Worm (Caenorhabditis elegans): Measurements from ENCODE around the gene lgc-58.

Gene lgc-58

DNA sequence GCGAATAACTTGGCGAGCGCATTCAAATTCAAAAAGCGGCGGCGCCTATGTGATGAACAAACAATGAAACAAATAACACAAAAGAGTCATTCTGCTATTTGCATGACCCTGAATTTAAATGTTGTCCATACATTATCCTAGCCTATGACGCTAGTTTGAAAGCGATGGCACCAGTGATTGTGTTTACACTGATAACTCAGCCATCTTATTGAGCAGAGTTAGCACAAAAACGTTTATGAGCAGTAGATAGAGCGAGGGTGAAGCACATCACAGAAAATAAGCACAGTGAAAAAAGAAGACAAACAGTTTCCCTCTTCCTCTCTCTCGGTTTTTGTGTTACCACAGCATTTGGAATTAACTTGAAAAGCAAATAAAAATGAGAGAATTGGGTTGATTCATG lies 32.0 kb upstream of the lgc-58 start:
- TF ChIP-seq B0310.2 (tag; optimal IDR thresholded peaks at IDR 0.05) (no peak), tbx-37 (GFP tag; conservative IDR thresholded peaks at IDR 0.05) (no peak)

DNA sequence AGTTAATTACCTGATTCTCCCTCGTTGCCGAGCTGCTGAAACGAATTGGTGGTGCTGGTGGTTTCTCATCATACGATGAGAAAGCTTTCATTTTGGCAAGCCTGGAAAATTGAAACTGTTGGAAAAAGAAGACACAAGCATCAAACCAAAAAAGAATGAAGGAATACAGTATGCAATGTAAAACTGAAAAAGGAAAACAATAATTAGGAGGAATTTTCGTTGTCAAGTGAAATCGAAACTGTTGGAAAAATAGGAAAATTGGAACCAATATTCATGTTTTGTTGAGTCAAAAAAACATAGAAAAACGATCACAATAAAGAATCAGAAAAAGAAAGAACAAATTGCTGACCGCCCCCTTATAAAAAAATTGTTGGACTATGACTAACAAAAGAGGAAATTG lies 26.8 kb upstream of the lgc-58 start, which contains the start of gene pak-1:
TSS of gene pak-1 (minus strand) at position 101 of the 400 bp plus-strand sequence.
- TF ChIP-seq hmbx-1 (tag; optimal IDR thresholded peaks at IDR 0.05) = no peak
- TF ChIP-seq hmg-4 (GFP tag; optimal IDR thresholded peaks at IDR 0.05) = no peak
- no peak for TF ChIP-seq F13C5.2 (tag; optimal IDR thresholded peaks at IDR 0.05)
- TF ChIP-seq ceh-36 (tag; optimal IDR thresholded peaks at IDR 0.05) = no peak
- TF ChIP-seq ama-1 (optimal IDR thresholded peaks at IDR 0.05) = no peak
- no peak for TF ChIP-seq sea-1 (GFP tag; conservative IDR thresholded peaks at IDR 0.05)
- no peak for TF ChIP-seq ets-7 (tag; optimal IDR thresholded peaks at IDR 0.05)
- TF ChIP-seq pes-1 (GFP tag; IDR thresholded peaks at IDR 0.05) = no peak
- TF ChIP-seq ceh-13 (GFP tag; optimal IDR thresholded peaks at IDR 0.05) = no peak
- no peak for TF ChIP-seq tbx-37 (GFP tag; conservative IDR thresholded peaks at IDR 0.05)
- TF ChIP-seq B0310.2 (tag; optimal IDR thresholded peaks at IDR 0.05) = no peak
- TF ChIP-seq tra-4 (tag; optimal IDR thresholded peaks at IDR 0.05) = no peak
- TF ChIP-seq tbx-11 (GFP tag; IDR thresholded peaks at IDR 0.05) = no peak

DNA sequence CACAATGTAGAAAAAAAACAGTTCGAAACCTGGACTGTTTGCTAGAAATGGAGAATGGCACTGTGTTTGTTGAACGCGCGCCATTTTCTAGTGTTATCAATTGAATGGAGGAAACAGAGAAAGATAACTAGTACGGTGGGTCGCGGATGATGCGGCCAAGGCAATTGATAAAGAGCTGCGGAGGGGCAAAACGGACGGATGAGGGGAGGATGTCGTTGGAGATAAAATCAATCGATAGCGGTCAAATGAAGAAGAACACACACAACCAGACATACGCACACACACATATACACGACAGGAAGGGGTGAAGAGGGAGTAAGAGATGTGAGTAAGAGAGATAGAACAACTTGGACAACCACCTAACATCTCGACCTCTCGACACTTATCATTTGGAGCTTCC lies 25.2 kb upstream of the lgc-58 start:
- TF ChIP-seq hmbx-1 (tag; optimal IDR thresholded peaks at IDR 0.05) (no peak), tbx-37 (GFP tag; conservative IDR thresholded peaks at IDR 0.05) (no peak), flt-1 (GFP tag; IDR thresholded peaks at IDR 0.05) (no peak), pes-1 (GFP tag; IDR thresholded peaks at IDR 0.05) (no peak), hnd-1 (tag; optimal IDR thresholded peaks at IDR 0.05) (no peak), tbx-11 (GFP tag; IDR thresholded peaks at IDR 0.05) (no peak), hmg-4 (GFP tag; optimal IDR thresholded peaks at IDR 0.05) (no peak)

DNA sequence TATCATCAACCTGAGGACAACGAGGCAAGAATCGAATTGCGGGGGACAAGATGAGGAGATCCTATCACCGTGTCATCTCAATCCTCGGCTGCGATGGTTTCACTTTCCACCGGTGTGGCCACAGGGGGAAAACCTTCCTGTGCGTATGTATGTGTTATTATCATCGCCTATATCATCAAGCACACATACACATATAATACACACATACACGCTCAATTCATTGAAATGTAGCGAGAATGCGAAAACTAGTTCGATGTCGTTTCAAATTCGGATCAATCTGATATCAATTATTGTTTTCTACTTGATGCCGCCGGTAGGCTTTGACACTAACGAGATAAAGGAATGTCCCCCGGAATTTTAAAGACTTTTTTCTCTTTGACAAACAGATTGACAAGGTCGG lies 24.5 kb upstream of the lgc-58 start:
- no peak for TF ChIP-seq hnd-1 (tag; optimal IDR thresholded peaks at IDR 0.05)
- no peak for TF ChIP-seq F13C5.2 (tag; optimal IDR thresholded peaks at IDR 0.05)
- TF ChIP-seq tbx-11 (GFP tag; IDR thresholded peaks at IDR 0.05) = no peak

DNA sequence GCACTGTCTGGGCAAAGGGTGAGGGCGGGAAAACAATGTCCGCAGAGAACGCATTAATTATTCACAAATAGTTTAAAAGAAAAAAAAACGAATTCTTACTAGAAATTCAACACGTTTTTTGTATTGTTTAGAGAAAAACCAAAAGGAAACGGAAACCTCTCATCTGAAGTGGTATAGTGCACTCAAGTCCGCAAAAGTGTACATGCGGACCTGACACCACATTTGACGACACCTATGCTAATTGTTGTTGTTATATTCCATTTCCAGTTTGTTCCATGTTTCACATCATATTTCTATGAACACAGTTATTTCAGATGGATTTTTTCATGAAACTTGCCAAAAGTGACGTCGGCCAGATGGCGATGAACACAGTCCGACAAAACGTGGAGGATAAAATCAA lies 22.6 kb upstream of the lgc-58 start, which contains the start of gene C45B2.6:
TSS of gene C45B2.6 (plus strand) at position 136 of the 400 bp plus-strand sequence.
- TF ChIP-seq ceh-13 (GFP tag; optimal IDR thresholded peaks at IDR 0.05) (no peak), ets-7 (tag; optimal IDR thresholded peaks at IDR 0.05) (no peak), tbx-37 (GFP tag; conservative IDR thresholded peaks at IDR 0.05) (no peak), hnd-1 (tag; optimal IDR thresholded peaks at IDR 0.05) (no peak), hmg-4 (GFP tag; optimal IDR thresholded peaks at IDR 0.05) (no peak), ama-1 (optimal IDR thresholded peaks at IDR 0.05) (no peak), tra-4 (tag; optimal IDR thresholded peaks at IDR 0.05) (no peak), tbx-11 (GFP tag; IDR thresholded peaks at IDR 0.05) (no peak), aly-1 (tag; optimal IDR thresholded peaks at IDR 0.05) (no peak), ceh-36 (tag; optimal IDR thresholded peaks at IDR 0.05) (no peak)

DNA sequence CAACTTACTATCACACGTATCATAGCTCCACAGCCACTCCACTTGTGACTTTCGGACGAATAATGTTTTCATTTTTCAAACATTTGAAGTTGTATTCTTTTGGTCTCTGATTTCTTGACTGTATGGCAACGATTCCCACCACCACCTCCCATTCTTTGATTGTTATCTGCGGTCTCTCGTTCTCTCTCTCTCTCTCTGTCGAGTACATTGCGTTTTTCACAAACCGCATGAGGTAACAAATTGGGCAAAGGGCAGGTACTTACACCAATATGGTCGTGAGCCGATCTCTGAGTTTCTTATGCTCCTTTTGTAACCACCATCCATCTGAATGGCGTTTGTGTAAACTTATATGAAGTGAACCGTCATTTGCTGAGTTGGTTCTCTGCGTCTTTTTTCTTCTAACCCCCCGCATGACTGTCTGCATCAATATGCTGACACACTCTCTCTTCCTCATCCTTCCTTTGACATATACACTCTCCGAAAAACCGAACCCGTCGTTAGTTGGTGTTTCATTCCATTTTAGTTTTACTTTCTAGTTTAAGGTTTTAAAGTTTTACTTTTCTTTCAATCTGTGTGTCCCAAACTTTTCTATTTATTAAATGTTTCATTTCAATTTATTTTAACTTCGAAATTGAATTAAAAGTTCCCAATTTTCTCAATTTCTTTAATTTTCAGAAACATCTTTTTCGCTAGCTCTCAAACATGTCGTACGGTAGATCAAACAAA lies 17.6 kb upstream of the lgc-58 start, which contains the start of gene gln-1:
TSS of gene gln-1 (plus strand) at position 676 of the 726 bp plus-strand sequence.
- no peak for TF ChIP-seq ama-1 (optimal IDR thresholded peaks at IDR 0.05)
- TF ChIP-seq ceh-36 (tag; optimal IDR thresholded peaks at IDR 0.05) = no peak
- no peak for TF ChIP-seq hmg-4 (GFP tag; optimal IDR thresholded peaks at IDR 0.05)
- no peak for TF ChIP-seq ets-7 (tag; optimal IDR thresholded peaks at IDR 0.05)
- TF ChIP-seq hnd-1 (tag; optimal IDR thresholded peaks at IDR 0.05) = no peak

DNA sequence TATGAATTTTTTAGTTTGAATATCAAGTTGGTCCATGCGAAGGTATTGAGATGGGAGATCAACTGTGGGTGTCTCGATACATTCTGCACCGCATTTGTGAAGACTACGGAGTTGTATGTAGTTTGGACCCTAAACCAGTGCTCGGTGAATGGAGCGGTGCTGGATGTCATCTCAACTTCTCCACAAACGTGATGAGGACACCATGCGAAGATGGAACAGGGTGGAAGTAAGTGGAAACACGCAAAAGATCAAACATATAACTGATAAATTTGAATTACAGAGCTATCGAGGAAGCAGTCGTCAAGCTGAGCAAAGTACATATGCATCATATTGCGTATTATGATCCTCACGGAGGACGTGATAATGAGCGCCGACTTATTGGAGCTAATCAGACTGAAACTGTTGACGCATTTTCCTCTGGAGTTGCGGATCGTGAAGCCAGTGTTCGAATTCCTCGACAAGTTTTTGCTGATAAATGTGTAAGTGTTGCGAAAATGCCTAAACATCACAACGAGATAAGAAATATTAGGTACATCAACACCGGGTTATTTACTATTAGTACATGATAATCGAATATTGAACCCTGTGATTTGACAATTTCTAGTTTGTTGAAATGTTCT lies 16.0 kb upstream of the lgc-58 start:
- TF ChIP-seq aly-1 (tag; optimal IDR thresholded peaks at IDR 0.05) (no peak), ama-1 (optimal IDR thresholded peaks at IDR 0.05) (no peak), sea-1 (GFP tag; conservative IDR thresholded peaks at IDR 0.05) (no peak), ets-7 (tag; optimal IDR thresholded peaks at IDR 0.05) (no peak), hmbx-1 (tag; optimal IDR thresholded peaks at IDR 0.05) (no peak), tra-4 (tag; optimal IDR thresholded peaks at IDR 0.05) (no peak), tbx-37 (GFP tag; conservative IDR thresholded peaks at IDR 0.05) (no peak), hmg-4 (GFP tag; optimal IDR thresholded peaks at IDR 0.05) (no peak), ceh-36 (tag; optimal IDR thresholded peaks at IDR 0.05) (no peak), flt-1 (GFP tag; IDR thresholded peaks at IDR 0.05) (no peak)

DNA sequence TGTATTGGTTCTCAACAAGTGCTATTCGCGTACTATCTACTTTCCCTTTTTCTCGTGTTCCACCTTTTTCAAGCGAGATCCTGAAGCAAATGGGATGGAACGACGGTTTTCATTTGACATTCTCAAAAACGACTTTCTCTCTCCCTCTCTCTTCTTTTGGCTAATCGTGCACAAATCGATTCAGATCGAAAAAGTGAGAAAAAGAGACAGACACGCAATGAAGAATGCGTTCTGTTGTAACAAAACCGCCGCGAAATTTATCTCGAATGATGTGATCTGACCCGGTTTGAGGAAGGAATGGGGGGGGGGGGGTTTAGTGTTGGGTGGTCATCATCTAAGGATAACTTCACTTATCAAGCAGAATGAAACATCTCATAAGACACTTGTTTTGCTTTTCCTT lies 10.9 kb upstream of the lgc-58 start:
- TF ChIP-seq B0310.2 (tag; optimal IDR thresholded peaks at IDR 0.05) (no peak), tbx-11 (GFP tag; IDR thresholded peaks at IDR 0.05) (no peak), hmg-4 (GFP tag; optimal IDR thresholded peaks at IDR 0.05) (no peak), ceh-36 (tag; optimal IDR thresholded peaks at IDR 0.05) (no peak), pes-1 (GFP tag; IDR thresholded peaks at IDR 0.05) (no peak)

DNA sequence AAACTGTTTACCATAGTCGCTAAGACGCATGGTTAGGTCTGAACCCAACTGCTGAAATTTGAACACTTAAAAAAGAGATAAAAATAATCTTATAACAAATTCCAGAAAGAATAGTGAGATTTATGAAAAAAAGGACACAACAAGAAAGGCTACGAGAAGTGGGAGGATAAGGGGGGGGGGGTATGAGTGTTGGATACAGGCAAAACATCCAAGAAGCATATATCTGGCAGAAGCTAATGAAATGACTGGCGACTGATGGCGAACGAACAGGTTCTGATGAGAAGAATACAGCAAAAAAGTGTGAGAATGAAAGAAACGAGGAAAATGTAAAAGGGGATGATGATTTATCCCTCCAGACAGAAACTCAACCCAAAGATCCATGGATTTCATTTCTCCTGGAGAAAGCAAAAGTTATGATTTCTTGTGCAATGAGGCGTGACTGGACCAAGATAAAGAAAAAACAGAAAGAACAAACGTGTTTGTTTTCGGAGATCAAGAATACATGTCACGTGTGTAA lies 9.3 kb upstream of the lgc-58 start, which contains the start of gene ptr-4:
TSS of gene ptr-4 (minus strand) at position 51 of the 517 bp plus-strand sequence.
- no peak for TF ChIP-seq tbx-37 (GFP tag; conservative IDR thresholded peaks at IDR 0.05)
- no peak for TF ChIP-seq pes-1 (GFP tag; IDR thresholded peaks at IDR 0.05)
